Worm (Caenorhabditis elegans) whole organism, late embryonic: ENCODE data around the gene col-19.

Source experiments
- T23F11.4 ChIP-seq: fragments of 200-800 bp; sonication (Bioruptor generic); optimal IDR thresholded peaks from 2 replicates; lab custom pipeline; 2018; ENCODE audit warnings: mild to moderate bottlenecking, missing genetic modification characterization, missing compliant biosample characterization
- ama-1 ChIP-seq: fragments of 150-350 bp; optimal IDR thresholded peaks from 2 replicates; lab custom pipeline; 2014
- ceh-48 ChIP-seq: sonication (generic microtip); optimal IDR thresholded peaks from 2 replicates; lab custom pipeline; 2016; ENCODE audit warnings: missing genetic modification characterization, inconsistent platforms, missing compliant biosample characterization
- eyg-1 ChIP-seq: sonication (generic microtip); optimal IDR thresholded peaks from 2 replicates; lab custom pipeline; 2016; ENCODE audit warnings: missing genotype, missing genetic modification characterization, missing compliant biosample characterization
- fax-1 ChIP-seq: sonication (generic microtip); optimal IDR thresholded peaks from 2 replicates; lab custom pipeline; 2016; ENCODE audit warnings: missing genotype, missing genetic modification characterization, missing compliant biosample characterization
- hlh-6 ChIP-seq: sonication (generic microtip); optimal IDR thresholded peaks from 2 replicates; lab custom pipeline; 2016; ENCODE audit warnings: missing genotype, missing genetic modification characterization, missing compliant biosample characterization
- pat-9 ChIP-seq: fragments of 200-800 bp; sonication (Bioruptor generic); optimal IDR thresholded peaks from 2 replicates; lab custom pipeline; 2018; ENCODE audit warnings: mild to moderate bottlenecking, missing genetic modification characterization, moderate library complexity, missing compliant biosample characterization
- pros-1 ChIP-seq: fragments of 150-350 bp; optimal IDR thresholded peaks from 2 replicates; lab custom pipeline; 2014; ENCODE audit warnings: missing biosample characterization, missing genetic modification reagents, missing genetic modification characterization
- sox-2 ChIP-seq: fragments of 200-800 bp; sonication (Bioruptor generic); IDR thresholded peaks from 2 replicates; pipeline ENCODE4 v1.3.6; 2022; ENCODE audit warnings: missing genetic modification reagents, missing genetic modification characterization, missing compliant biosample characterization

ce11 chrX:399535-399934 lies 22.0 kb upstream of the col-19 start:
- TF ChIP-seq sox-2 (GFP tag; lab: Robert Waterston, UW) (no peak), pat-9 (no peak), T23F11.4 (GFP tag; lab: Kevin White, UChicago) (no peak), pros-1 (tag; lab: Kevin White, UChicago) (no peak), fax-1 (no peak), hlh-6 (tag; lab: Kevin White, UChicago) (no peak), ceh-48 (tag; lab: Kevin White, UChicago) (no peak), ama-1 (lab: Kevin White, UChicago) (no peak), eyg-1 (tag; lab: Kevin White, UChicago) (no peak)
